Worm (Caenorhabditis elegans) whole organism, young adult: ENCODE measurements around the gene nspb-5.
"Not testable (repeated sequence)": the region's sequence is repeated elsewhere in the genome, so short reads cannot be mapped to it uniquely, and the experiment has no call there.

Experiments
- B0019.2 ChIP-seq: fragments of 200-800 bp; sonication (Bioruptor generic); conservative IDR thresholded peaks from 2 replicates; pipeline ENCODE4 v1.3.6; 2022; ENCODE audit warnings: missing genetic modification reagents, missing genetic modification characterization, missing compliant biosample characterization
- B0336.3 ChIP-seq: fragments of 200-800 bp; sonication (Bioruptor generic); IDR thresholded peaks from 2 replicates; pipeline ENCODE4 v1.3.6; 2022; ENCODE audit warnings: missing genetic modification characterization, missing compliant biosample characterization
- F49E8.2 ChIP-seq: sonication (generic microtip); optimal IDR thresholded peaks from 3 replicates; lab custom pipeline; 2017; ENCODE audit warnings: missing genetic modification characterization, mild to moderate bottlenecking, missing compliant biosample characterization, antibody characterized with exemption, moderate library complexity; ENCODE audit not compliant: insufficient read depth
- Y53G8AR.9 ChIP-seq: fragments of 200-800 bp; sonication (Bioruptor generic); conservative IDR thresholded peaks from 2 replicates; pipeline ENCODE4 v1.3.6; 2022; ENCODE audit warnings: missing genetic modification reagents, missing genetic modification characterization, missing compliant biosample characterization
- Y56A3A.18 ChIP-seq: fragments of 200-800 bp; sonication (Bioruptor generic); IDR thresholded peaks from 2 replicates; pipeline ENCODE4 v1.3.6; 2022; ENCODE audit warnings: missing genetic modification reagents, missing genetic modification characterization, missing compliant biosample characterization
- Y95B8A.8 ChIP-seq: fragments of 200-800 bp; sonication (Bioruptor generic); IDR thresholded peaks from 2 replicates; pipeline ENCODE4 v1.3.6; 2022; ENCODE audit warnings: missing genetic modification reagents, missing genetic modification characterization, missing compliant biosample characterization
- atf-7 ChIP-seq: sonication (generic microtip); optimal IDR thresholded peaks from 2 replicates; lab custom pipeline; 2017; ENCODE audit warnings: mild to moderate bottlenecking, missing genetic modification characterization, missing compliant biosample characterization
- attf-5 ChIP-seq: fragments of 200-800 bp; sonication (Bioruptor generic); optimal IDR thresholded peaks from 2 replicates; lab custom pipeline; 2018; ENCODE audit warnings: mild to moderate bottlenecking, missing genetic modification characterization, missing compliant biosample characterization
- attf-6 ChIP-seq: fragments of 200-800 bp; sonication (Bioruptor generic); IDR thresholded peaks from 2 replicates; pipeline ENCODE4 v1.3.6; 2022; ENCODE audit warnings: missing genetic modification reagents, missing genetic modification characterization, missing compliant biosample characterization
- cebp-1 ChIP-seq, 2 experiments: fragments of 200-800 bp in 1 of 2; sonication (Bioruptor generic) in 1 of 2; sonication (generic microtip) in 1 of 2; IDR thresholded peaks in 1 of 2; optimal IDR thresholded peaks in 1 of 2; 2 replicates each; pipeline versions ENCODE4 v1.3.6 to Lab custom; 2017 to 2022; ENCODE audit warnings: missing compliant biosample characterization in 2 of 2, missing genetic modification characterization in 2 of 2, mild to moderate bottlenecking in 1 of 2, missing genetic modification reagents in 1 of 2, moderate library complexity in 1 of 2
- cebp-2 ChIP-seq: fragments of 200-800 bp; sonication (Bioruptor generic); IDR thresholded peaks from 2 replicates; pipeline ENCODE4 v1.3.6; 2022; ENCODE audit warnings: missing genetic modification characterization, missing compliant biosample characterization
- ekl-4 ChIP-seq: fragments of 200-800 bp; sonication (Bioruptor generic); IDR thresholded peaks from 2 replicates; pipeline ENCODE4 v1.3.6; 2022; ENCODE audit warnings: missing genetic modification reagents, missing genetic modification characterization, missing compliant biosample characterization
- hmg-1.2 ChIP-seq: fragments of 200-800 bp; sonication (Bioruptor generic); IDR thresholded peaks from 2 replicates; pipeline ENCODE4 v1.3.6; 2022; ENCODE audit warnings: missing genetic modification reagents, missing genetic modification characterization, missing compliant biosample characterization
- hmg-20 ChIP-seq: fragments of 200-800 bp; sonication (Bioruptor generic); IDR thresholded peaks from 2 replicates; pipeline ENCODE4 v1.3.6; 2022; ENCODE audit warnings: missing genetic modification reagents, missing genetic modification characterization, missing compliant biosample characterization
- hsf-1 ChIP-seq: fragments of 200-800 bp; sonication (Bioruptor generic); IDR thresholded peaks from 2 replicates; pipeline ENCODE4 v1.3.6; 2022; ENCODE audit warnings: missing genetic modification reagents, missing genetic modification characterization, missing compliant biosample characterization
- let-526 ChIP-seq: fragments of 200-800 bp; sonication (Bioruptor generic); IDR thresholded peaks from 2 replicates; pipeline ENCODE4 v1.3.6; 2022; ENCODE audit warnings: missing genetic modification reagents, missing genetic modification characterization, missing compliant biosample characterization
- madf-10 ChIP-seq: sonication (generic microtip); optimal IDR thresholded peaks from 2 replicates; lab custom pipeline; 2016; ENCODE audit warnings: mild to moderate bottlenecking, missing genetic modification characterization, missing compliant biosample characterization
- madf-3 ChIP-seq: fragments of 200-800 bp; sonication (Bioruptor generic); IDR thresholded peaks from 2 replicates; pipeline ENCODE4 v1.3.6; 2022; ENCODE audit warnings: missing genetic modification reagents, missing genetic modification characterization, missing compliant biosample characterization
- madf-6 ChIP-seq: fragments of 200-800 bp; sonication (Bioruptor generic); IDR thresholded peaks from 2 replicates; pipeline ENCODE4 v1.3.6; 2022; ENCODE audit warnings: missing genetic modification reagents, missing genetic modification characterization, missing compliant biosample characterization
- mel-28 ChIP-seq: sonication (generic microtip); optimal IDR thresholded peaks from 2 replicates; lab custom pipeline; 2016; ENCODE audit warnings: borderline replicate concordance, mild to moderate bottlenecking, missing genetic modification characterization, missing compliant biosample characterization
- nfyb-1 ChIP-seq: fragments of 200-800 bp; sonication (Bioruptor generic); IDR thresholded peaks from 2 replicates; pipeline ENCODE4 v1.3.6; 2022; ENCODE audit warnings: missing genetic modification reagents, missing genetic modification characterization, missing compliant biosample characterization
- nhr-80 ChIP-seq: sonication (generic microtip); optimal IDR thresholded peaks from 2 replicates; lab custom pipeline; 2016; ENCODE audit warnings: missing genetic modification characterization, missing compliant biosample characterization
- pha-4 ChIP-seq: fragments of 150-350 bp; sonication (generic microtip); optimal IDR thresholded peaks from 2 replicates; lab custom pipeline; 2014; ENCODE audit warnings: missing biosample characterization, missing genetic modification reagents, missing genetic modification characterization
- repo-1 ChIP-seq: sonication (generic microtip); optimal IDR thresholded peaks from 2 replicates; lab custom pipeline; 2017; ENCODE audit warnings: mild to moderate bottlenecking, missing genetic modification characterization, missing compliant biosample characterization
- rpc-1 ChIP-seq, 2 experiments: fragments of 150-350 bp in 1 of 2; sonication (generic microtip) in 1 of 2; optimal IDR thresholded peaks; 2 replicates each; lab custom pipeline; 2014 to 2018; ENCODE audit warnings: missing biosample characterization in 1 of 2, missing genetic modification characterization in 1 of 2, missing genetic modification reagents in 1 of 2, missing genotype in 1 of 2
- snpc-4 ChIP-seq, 5 experiments: fragments of 150-350 bp in 1 of 5; sonication (generic microtip) in 4 of 5; optimal IDR thresholded peaks; 2 replicates each; lab custom pipeline; 2014 to 2018; ENCODE audit warnings: missing genetic modification characterization in 5 of 5, missing biosample characterization in 3 of 5, antibody characterized with exemption in 2 of 5, mild to moderate bottlenecking in 2 of 5, missing compliant biosample characterization in 2 of 5, missing genotype in 2 of 5, moderate library complexity in 2 of 5, missing genetic modification reagents in 1 of 5
- tbp1 ChIP-seq: fragments of 200-800 bp; sonication (Bioruptor generic); optimal IDR thresholded peaks from 2 replicates; lab custom pipeline; 2018; ENCODE audit warnings: mild to moderate bottlenecking, missing genetic modification characterization, missing compliant biosample characterization
- unc-130 ChIP-seq: sonication (generic microtip); optimal IDR thresholded peaks from 2 replicates; lab custom pipeline; 2016; ENCODE audit warnings: missing genetic modification reagents, missing genetic modification characterization, missing compliant biosample characterization
- ztf-22 ChIP-seq: fragments of 200-800 bp; sonication (Bioruptor generic); optimal IDR thresholded peaks from 2 replicates; lab custom pipeline; 2018; ENCODE audit warnings: mild to moderate bottlenecking, missing genetic modification characterization, moderate library complexity, missing compliant biosample characterization

The nspb-5 gene

ce11 chrIV:6598740-6599139 lies at the start of gene nspb-5:
TSS of gene nspb-5 (plus strand) at chrIV:6599040.
- not testable (repeated sequence) for TF ChIP-seq cebp-1 (GFP tag; IDR thresholded peaks at IDR 0.05; lab: Robert Waterston, UW); cebp-1 (tag; optimal IDR thresholded peaks at IDR 0.05; lab: Kevin White, UChicago); rpc-1 (optimal IDR thresholded peaks at IDR 0.05; lab: Kevin White, UChicago); rpc-1 (tag; optimal IDR thresholded peaks at IDR 0.05; lab: Kevin White, UChicago); B0019.2
- TF ChIP-seq, all 124 proteins: peak for 0; not testable (repeated sequence) for 124

- TF ChIP-seq snpc-4 (GFP tag; optimal IDR thresholded peaks at IDR 0.05; lab: Kevin White, UChicago); rpc-1 (optimal IDR thresholded peaks at IDR 0.05; lab: Kevin White, UChicago): not testable (repeated sequence)
- TF ChIP-seq snpc-4 (tag; optimal IDR thresholded peaks at IDR 0.05; lab: Kevin White, UChicago): peak in 1 of 4 experiments; percentile 5
- TF ChIP-seq rpc-1 (tag; optimal IDR thresholded peaks at IDR 0.05; lab: Kevin White, UChicago): peak; percentile 57
These were observed 47.3 kb upstream of the nspb-5 start for ce11 chrIV:6551359-6552031.

ce11 chrIV:6552036-6552435 lies 46.8 kb upstream of the nspb-5 start:
- TF ChIP-seq Y53G8AR.9 (0 out of 2 replicates have a peak, but pooled peaks have one; percentile 23), cebp-1 (GFP tag; IDR thresholded peaks at IDR 0.05; lab: Robert Waterston, UW) (no peak), cebp-1 (tag; optimal IDR thresholded peaks at IDR 0.05; lab: Kevin White, UChicago) (peak; percentile 27), nfyb-1 (0 out of 2 replicates have a peak, but pooled peaks have one; percentile 7), let-526 (GFP tag; lab: Robert Waterston, UW) (no peak), attf-6 (GFP tag; lab: Robert Waterston, UW) (no peak), hmg-1.2 (GFP tag; lab: Robert Waterston, UW) (0 out of 2 replicates have a peak, but pooled peaks have one; percentile 12), hmg-20 (GFP tag; lab: Robert Waterston, UW) (no peak), repo-1 (tag; lab: Kevin White, UChicago) (peak; percentile 56), madf-6 (GFP tag; lab: Robert Waterston, UW) (0 out of 2 replicates have a peak, but pooled peaks have one; percentile 29), hsf-1 (0 out of 2 replicates have a peak, but pooled peaks have one; percentile 10), mel-28 (tag; lab: Kevin White, UChicago) (no peak), snpc-4 (GFP tag; optimal IDR thresholded peaks at IDR 0.05; lab: Kevin White, UChicago) (no peak), snpc-4 (tag; optimal IDR thresholded peaks at IDR 0.05; lab: Kevin White, UChicago) (peak in 1 of 4 experiments; percentile 9), cebp-2 (GFP tag; lab: Robert Waterston, UW) (no peak), B0336.3 (peak; percentile 48; the same call in 1 of the 2 replicates), madf-3 (GFP tag; lab: Robert Waterston, UW) (no peak), madf-10 (no peak), ztf-22 (GFP tag; lab: Kevin White, UChicago) (peak; percentile 6), Y95B8A.8 (GFP tag; lab: Robert Waterston, UW) (0 out of 2 replicates have a peak, but pooled peaks have one; percentile 22)

- TF ChIP-seq Y95B8A.8 (GFP tag; lab: Robert Waterston, UW) (0 out of 2 replicates have a peak, but pooled peaks have one; percentile 46), pha-4 (tag; lab: Kevin White, UChicago) (peak; percentile 12), madf-10 (peak; percentile 44), atf-7 (tag; lab: Kevin White, UChicago) (peak; percentile 28), Y56A3A.18 (GFP tag; lab: Robert Waterston, UW) (no peak), cebp-1 (GFP tag; IDR thresholded peaks at IDR 0.05; lab: Robert Waterston, UW) (no peak), cebp-1 (tag; optimal IDR thresholded peaks at IDR 0.05; lab: Kevin White, UChicago) (peak; percentile 31), nhr-80 (tag; lab: Kevin White, UChicago) (peak; percentile 96), B0336.3 (peak; percentile 61; the same call in 1 of the 2 replicates), ekl-4 (GFP tag; lab: Robert Waterston, UW) (0 out of 2 replicates have a peak, but pooled peaks have one; percentile 29), unc-130 (GFP tag; lab: Kevin White, UChicago) (no peak), F49E8.2 (tag; lab: Kevin White, UChicago) (no peak), tbp1 (GFP tag; lab: Kevin White, UChicago) (peak; percentile 25), attf-5 (peak; percentile 1)
These were observed 44.0 kb upstream of the nspb-5 start for ce11 chrIV:6554865-6555264.
